Worm (Caenorhabditis elegans) whole organism, L2 larva: ENCODE measurements around the gene F25E5.16.

ENCODE experiments used
- R02D3.7 ChIP-seq: fragments of 150-350 bp; optimal IDR thresholded peaks from 2 replicates; lab custom pipeline; 2014; ENCODE audit warnings: missing biosample characterization, missing genetic modification characterization
- ceh-82 ChIP-seq: fragments of 150-350 bp; optimal IDR thresholded peaks from 2 replicates; lab custom pipeline; 2014; ENCODE audit warnings: missing biosample characterization, missing genetic modification characterization
- elt-1 ChIP-seq: fragments of 150-350 bp; optimal IDR thresholded peaks from 2 replicates; lab custom pipeline; 2014; ENCODE audit warnings: missing biosample characterization, missing genetic modification characterization
- fos-1 ChIP-seq: fragments of 150-350 bp; optimal IDR thresholded peaks from 2 replicates; lab custom pipeline; 2014; ENCODE audit warnings: missing biosample characterization, missing genetic modification characterization
- mdl-1 ChIP-seq, 2 experiments: fragments of 150-350 bp in 1 of 2; sonication (generic microtip) in 1 of 2; optimal IDR thresholded peaks; 2 replicates each; lab custom pipeline; 2017; ENCODE audit warnings: missing biosample characterization in 2 of 2, missing genetic modification characterization in 2 of 2
- nhr-10 ChIP-seq: sonication (generic microtip); optimal IDR thresholded peaks from 2 replicates; lab custom pipeline; 2017; ENCODE audit warnings: missing biosample characterization, missing genetic modification characterization
- nhr-129 ChIP-seq: fragments of 150-350 bp; optimal IDR thresholded peaks from 2 replicates; lab custom pipeline; 2014; ENCODE audit warnings: missing biosample characterization, missing genetic modification characterization
- sem-4 ChIP-seq: fragments of 150-350 bp; optimal IDR thresholded peaks from 2 replicates; lab custom pipeline; 2014; ENCODE audit warnings: missing biosample characterization, missing genetic modification reagents, missing genetic modification characterization
- unc-62 ChIP-seq: fragments of 150-350 bp; optimal IDR thresholded peaks from 2 replicates; lab custom pipeline; 2014; ENCODE audit warnings: missing biosample characterization, missing genetic modification reagents, missing genetic modification characterization
- ztf-1 ChIP-seq: fragments of 200-800 bp; sonication (Bioruptor generic); conservative IDR thresholded peaks from 2 replicates; pipeline ENCODE4 v1.3.6; 2022; ENCODE audit warnings: missing genetic modification characterization, missing compliant biosample characterization
- ztf-4 ChIP-seq: fragments of 150-350 bp; optimal IDR thresholded peaks from 2 replicates; lab custom pipeline; 2014; ENCODE audit warnings: missing biosample characterization, missing genetic modification characterization

Gene F25E5.16

ce11 chrV:7487518-7487917 lies 49.4 kb downstream of the F25E5.16 start, which contains the start of gene srbc-7:
srbc-7 (minus strand) TSS chrV:7487618.
- TF ChIP-seq ztf-1 (GFP tag; lab: Robert Waterston, UW) (no peak), ceh-82 (no peak), mdl-1 (tag; optimal IDR thresholded peaks at IDR 0.05; lab: Kevin White, UChicago) (no peak), sem-4 (tag; lab: Kevin White, UChicago) (no peak), fos-1 (tag; lab: Kevin White, UChicago) (no peak), nhr-10 (no peak), nhr-129 (tag; lab: Kevin White, UChicago) (no peak), elt-1 (tag; lab: Kevin White, UChicago) (no peak), unc-62 (GFP tag; lab: Kevin White, UChicago) (no peak), R02D3.7 (tag; lab: Kevin White, UChicago) (no peak), ztf-4 (tag; lab: Kevin White, UChicago) (no peak)
